Worm (Caenorhabditis elegans): Measurements from ENCODE around the gene fbxa-147.

The fbxa-147 gene

ce11 chrV:14685435-14686058 is 30.8 kb upstream of the fbxa-147 start, which contains the start of gene C47E8.4 (continued):
- TF ChIP-seq C04F5.9 (tag; optimal IDR thresholded peaks at IDR 0.05) (peak; percentile 97), ceh-8 (GFP tag; optimal IDR thresholded peaks at IDR 0.05) (peak; percentile 98), unc-86 (tag; optimal IDR thresholded peaks at IDR 0.05) (peak; percentile 99), ceh-88 (GFP tag; IDR thresholded peaks at IDR 0.05) (peak; percentile 96), tlp-1 (tag; optimal IDR thresholded peaks at IDR 0.05) (no peak), xbp-1 (tag; optimal IDR thresholded peaks at IDR 0.05) (peak; percentile 99), nhr-90 (tag; optimal IDR thresholded peaks at IDR 0.05; ENCODE audit: poor library complexity) (peak; percentile 99), nhr-47 (tag; optimal IDR thresholded peaks at IDR 0.05) (peak; percentile 99), efl-3 (GFP tag; optimal IDR thresholded peaks at IDR 0.05) (peak; percentile 92), pax-3 (tag; optimal IDR thresholded peaks at IDR 0.05) (peak; percentile 100), ztf-4 (tag; optimal IDR thresholded peaks at IDR 0.05) (peak; percentile 98), dsc-1 (tag; optimal IDR thresholded peaks at IDR 0.05) (peak; percentile 99), nhr-85 (tag) (peak; percentile 99), lin-14 (GFP tag; optimal IDR thresholded peaks at IDR 0.05) (peak; percentile 99), sup-37 (GFP tag; optimal IDR thresholded peaks at IDR 0.05) (peak; percentile 93), unc-98 (GFP tag; IDR thresholded peaks at IDR 0.05) (peak; percentile 97), swsn-7 (tag; optimal IDR thresholded peaks at IDR 0.05) (peak; percentile 99), grh-1 (GFP tag; IDR thresholded peaks at IDR 0.05) (peak; percentile 98), ceh-82 (tag; optimal IDR thresholded peaks at IDR 0.05) (peak; percentile 97 to 98 (median 98)), hlh-17 (GFP tag; optimal IDR thresholded peaks at IDR 0.05; ENCODE audit: borderline replicate concordance) (peak; percentile 85), aha-1 (tag; optimal IDR thresholded peaks at IDR 0.05) (peak; percentile 94), ceh-90 (tag; optimal IDR thresholded peaks at IDR 0.05) (peak; percentile 96), fos-1 (tag; optimal IDR thresholded peaks at IDR 0.05) (peak; percentile 95), irx-1 (tag; optimal IDR thresholded peaks at IDR 0.05) (peak; percentile 99), snpc-4 (tag; optimal IDR thresholded peaks at IDR 0.05) (peak; percentile 89), unc-62 (GFP tag; optimal IDR thresholded peaks at IDR 0.05) (peak; percentile 75), ces-1 (GFP tag; optimal IDR thresholded peaks at IDR 0.05) (no peak), tbx-2 (tag; optimal IDR thresholded peaks at IDR 0.05) (peak; percentile 100), C34B4.2 (tag; optimal IDR thresholded peaks at IDR 0.05) (peak; percentile 89), nhr-28 (tag; optimal IDR thresholded peaks at IDR 0.05) (peak; percentile 72), sox-4 (tag; optimal IDR thresholded peaks at IDR 0.05) (peak; percentile 99), C16A3.4 (tag; optimal IDR thresholded peaks at IDR 0.05) (peak; percentile 97), egl-27 (tag; optimal IDR thresholded peaks at IDR 0.05) (peak; percentile 85 to 89)

- TF ChIP-seq nhr-20 (tag; optimal IDR thresholded peaks at IDR 0.05), result no peak
- no peak for TF ChIP-seq lsy-2 (tag; optimal IDR thresholded peaks at IDR 0.05)
- TF ChIP-seq pqm-1 (tag; optimal IDR thresholded peaks at IDR 0.05), result no peak
- TF ChIP-seq sox-4 (tag; optimal IDR thresholded peaks at IDR 0.05), result no peak
- TF ChIP-seq mdl-1 (tag; optimal IDR thresholded peaks at IDR 0.05), result no peak
- TF ChIP-seq lin-13 (GFP tag; optimal IDR thresholded peaks at IDR 0.05), result no peak
- TF ChIP-seq nhr-47 (tag; optimal IDR thresholded peaks at IDR 0.05), result no peak
- no peak for TF ChIP-seq fkh-8 (tag; optimal IDR thresholded peaks at IDR 0.05)
- no peak for TF ChIP-seq tlp-1 (tag; optimal IDR thresholded peaks at IDR 0.05)
- TF ChIP-seq nhr-11 (tag; optimal IDR thresholded peaks at IDR 0.05), result no peak
- TF ChIP-seq hlh-17 (GFP tag; optimal IDR thresholded peaks at IDR 0.05; ENCODE audit: borderline replicate concordance), result no peak
- no peak for TF ChIP-seq jun-1 (tag; optimal IDR thresholded peaks at IDR 0.05)
- TF ChIP-seq unc-86 (tag; optimal IDR thresholded peaks at IDR 0.05), result no peak
- no peak for TF ChIP-seq zip-4 (GFP tag; optimal IDR thresholded peaks at IDR 0.05)
- no peak for TF ChIP-seq nhr-237 (tag; optimal IDR thresholded peaks at IDR 0.05)
- peak; percentile 26 for TF ChIP-seq rnt-1 (tag; optimal IDR thresholded peaks at IDR 0.05)
- TF ChIP-seq nhr-84 (tag; optimal IDR thresholded peaks at IDR 0.05), result peak; percentile 70
- no peak for TF ChIP-seq sup-37 (GFP tag; optimal IDR thresholded peaks at IDR 0.05)
- no peak for TF ChIP-seq sptf-1 (tag; optimal IDR thresholded peaks at IDR 0.05)
- TF ChIP-seq lin-39 (tag; optimal IDR thresholded peaks at IDR 0.05), result no peak
- TF ChIP-seq ceh-88 (GFP tag; IDR thresholded peaks at IDR 0.05), result no peak
- no peak for TF ChIP-seq aly-2 (tag; optimal IDR thresholded peaks at IDR 0.05)
- no peak for TF ChIP-seq nhr-77 (tag; optimal IDR thresholded peaks at IDR 0.05)
- no peak for TF ChIP-seq nhr-28 (tag; optimal IDR thresholded peaks at IDR 0.05)
- no peak for TF ChIP-seq ets-5 (GFP tag; IDR thresholded peaks at IDR 0.05)
- TF ChIP-seq ces-1 (GFP tag; optimal IDR thresholded peaks at IDR 0.05), result no peak
Observed at ce11 chrV:14686231-14687105, 29.8 kb upstream of the fbxa-147 start.
